Worm (Caenorhabditis elegans): ENCODE results near the gene nex-4.

The nex-4 gene

ce11 chrV:4826710-4827380, 24.4 kb upstream of the nex-4 start, which contains the start of the genes hsp-6 and C37H5.5 (continued):
- TF ChIP-seq athp-1 (tag; optimal IDR thresholded peaks at IDR 0.05) (peak; percentile 73), ekl-4 (GFP tag; IDR thresholded peaks at IDR 0.05) (0 out of 2 replicates have a peak, but pooled peaks have one; percentile 42), ztf-18 (tag; optimal IDR thresholded peaks at IDR 0.05) (peak; percentile 47), rec-8 (tag; optimal IDR thresholded peaks at IDR 0.05) (no peak), nhr-80 (tag; optimal IDR thresholded peaks at IDR 0.05) (peak; percentile 49), dox-1 (GFP tag; IDR thresholded peaks at IDR 0.05) (peak; percentile 84), lir-1 (GFP tag; conservative IDR thresholded peaks at IDR 0.05) (peak; percentile 78), lin-40 (tag; optimal IDR thresholded peaks at IDR 0.05) (peak; percentile 69), efl-1 (GFP tag; optimal IDR thresholded peaks at IDR 0.05) (peak; percentile 45), rpc-1 (optimal IDR thresholded peaks at IDR 0.05) (peak; percentile 43), rpc-1 (tag; optimal IDR thresholded peaks at IDR 0.05) (no peak), mes-4 (tag; optimal IDR thresholded peaks at IDR 0.05) (no peak), tlf-1 (GFP tag; optimal IDR thresholded peaks at IDR 0.05) (peak; percentile 89), Y56A3A.18 (GFP tag; IDR thresholded peaks at IDR 0.05) (no peak), attf-5 (GFP tag; optimal IDR thresholded peaks at IDR 0.05) (peak; percentile 75), cebp-1 (GFP tag; IDR thresholded peaks at IDR 0.05) (peak; percentile 46; the same call in 1 of the 2 replicates), cebp-1 (tag; optimal IDR thresholded peaks at IDR 0.05) (peak; percentile 82), rcor-1 (GFP tag; IDR thresholded peaks at IDR 0.05) (peak; percentile 78), aptf-3 (GFP tag; IDR thresholded peaks at IDR 0.05) (no peak), ceh-100 (GFP tag; IDR thresholded peaks at IDR 0.05) (peak; percentile 79), lsl-1 (GFP tag; optimal IDR thresholded peaks at IDR 0.05) (peak; percentile 91), snpc-4 (GFP tag; optimal IDR thresholded peaks at IDR 0.05) (peak; percentile 17), snpc-4 (tag; optimal IDR thresholded peaks at IDR 0.05) (peak; percentile 50 to 70 (median 61)), C06A6.2 (GFP tag; conservative IDR thresholded peaks at IDR 0.05) (peak; percentile 68; the same call in 1 of the 2 replicates), ceh-91 (GFP tag; IDR thresholded peaks at IDR 0.05) (peak; percentile 59; the same call in 1 of the 2 replicates), B0336.3 (GFP tag; IDR thresholded peaks at IDR 0.05) (peak; percentile 79), F33H1.4 (GFP tag; IDR thresholded peaks at IDR 0.05) (peak; percentile 96), lin-35 (GFP tag; optimal IDR thresholded peaks at IDR 0.05) (peak in 1 of 3 experiments; percentile 42), snpc-1.3 (tag; optimal IDR thresholded peaks at IDR 0.05; ENCODE audit: insufficient read depth) (peak; percentile 55), xnd-1 (tag; optimal IDR thresholded peaks at IDR 0.05) (peak; percentile 52)

ce11 chrV:4834277-4834676, 17.0 kb upstream of the nex-4 start, which contains the start of gene C37H5.14:
TSS of gene C37H5.14 (minus strand) at chrV:4834377.
- TF ChIP-seq ceh-58 (GFP tag; IDR thresholded peaks at IDR 0.05) (no peak), zfh-2 (GFP tag; conservative IDR thresholded peaks at IDR 0.05) (peak; percentile 54; the same call in 1 of the 2 replicates)

ce11 chrV:4839913-4840312, 11.3 kb upstream of the nex-4 start, which contains the start of gene nas-9:
TSS of gene nas-9 (minus strand) at chrV:4840013.
- TF ChIP-seq B0261.1 (tag; optimal IDR thresholded peaks at IDR 0.05) = no peak
- TF ChIP-seq snpc-1.3 (tag; optimal IDR thresholded peaks at IDR 0.05; ENCODE audit: insufficient read depth) = no peak
- no peak for TF ChIP-seq nfya-1 (tag; optimal IDR thresholded peaks at IDR 0.05; ENCODE audit: borderline replicate concordance, insufficient read depth)
- TF ChIP-seq nfya-2 (GFP tag; IDR thresholded peaks at IDR 0.05) = no peak
- no peak for TF ChIP-seq F33H1.4 (GFP tag; IDR thresholded peaks at IDR 0.05)
- TF ChIP-seq F10E7.11 (tag; optimal IDR thresholded peaks at IDR 0.05) = no peak

Data from whole organism, young adult.